Worm (Caenorhabditis elegans) whole organism, mixed stage, embryonic: ENCODE data around the gene irld-40.

Experiments
- blmp-1 ChIP-seq: fragments of 150-350 bp; optimal IDR thresholded peaks from 2 replicates; lab custom pipeline; 2014; ENCODE audit warnings: missing biosample characterization, missing genetic modification characterization
- lin-13 ChIP-seq: fragments of 150-350 bp; optimal IDR thresholded peaks from 2 replicates; lab custom pipeline; 2014; ENCODE audit warnings: missing biosample characterization, missing genetic modification characterization
- lin-32 ChIP-seq: fragments of 200-800 bp; sonication (Bioruptor generic); optimal IDR thresholded peaks from 2 replicates; lab custom pipeline; 2018; ENCODE audit warnings: mild to moderate bottlenecking, missing genetic modification characterization, missing compliant biosample characterization
- mab-5 ChIP-seq: fragments of 150-350 bp; optimal IDR thresholded peaks from 2 replicates; lab custom pipeline; 2014; ENCODE audit warnings: missing biosample characterization, missing genetic modification characterization
- mep-1 ChIP-seq: fragments of 150-350 bp; optimal IDR thresholded peaks from 2 replicates; lab custom pipeline; 2017; ENCODE audit warnings: missing biosample characterization, missing genetic modification reagents, missing genetic modification characterization, inconsistent platforms
- mls-2 ChIP-seq: sonication (generic microtip); optimal IDR thresholded peaks from 2 replicates; lab custom pipeline; 2016; ENCODE audit warnings: mild to moderate bottlenecking, missing genetic modification characterization, moderate library complexity, missing compliant biosample characterization
- nhr-12 ChIP-seq: fragments of 150-350 bp; optimal IDR thresholded peaks from 2 replicates; lab custom pipeline; 2014; ENCODE audit warnings: missing biosample characterization, missing genetic modification characterization
- nhr-237 ChIP-seq: fragments of 150-350 bp; optimal IDR thresholded peaks from 2 replicates; lab custom pipeline; 2014; ENCODE audit warnings: missing biosample characterization, missing genetic modification characterization
- nhr-28 ChIP-seq: fragments of 150-350 bp; optimal IDR thresholded peaks from 2 replicates; lab custom pipeline; 2014; ENCODE audit warnings: missing biosample characterization, missing genetic modification characterization
- unc-39 ChIP-seq: fragments of 150-350 bp; optimal IDR thresholded peaks from 2 replicates; lab custom pipeline; 2014; ENCODE audit warnings: missing biosample characterization, missing genetic modification characterization
- ztf-11 ChIP-seq: fragments of 150-350 bp; optimal IDR thresholded peaks from 2 replicates; lab custom pipeline; 2014; ENCODE audit warnings: missing biosample characterization, missing genetic modification characterization

DNA sequence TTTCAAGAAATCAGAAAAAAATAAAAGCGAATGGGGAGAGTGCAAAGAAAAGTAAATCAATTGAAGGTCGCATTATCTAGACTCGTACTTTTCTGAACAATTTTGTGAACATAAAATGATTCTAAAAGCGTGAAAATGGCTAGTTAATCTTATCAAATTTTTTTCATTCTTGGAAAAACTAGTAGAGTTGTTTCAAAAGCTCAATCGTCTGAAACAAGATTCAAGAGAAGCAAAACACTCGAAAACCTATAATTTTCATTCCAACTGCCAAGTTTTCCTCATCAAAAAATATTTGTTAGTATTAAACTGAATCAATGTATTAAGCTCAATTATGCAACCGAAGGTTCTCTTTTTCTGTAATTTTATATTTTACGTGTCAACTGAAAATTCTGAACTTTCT is 14.4 kb upstream of the irld-40 start, which contains the start of gene irld-45:
- TF ChIP-seq blmp-1 (tag; lab: Kevin White, UChicago): no peak
- no peak for TF ChIP-seq unc-39 (tag; lab: Kevin White, UChicago)
- no peak for TF ChIP-seq mep-1
- no peak for TF ChIP-seq lin-32
- no peak for TF ChIP-seq nhr-12 (tag; lab: Kevin White, UChicago)
- no peak for TF ChIP-seq nhr-28
- no peak for TF ChIP-seq nhr-237 (tag; lab: Kevin White, UChicago)
- no peak for TF ChIP-seq lin-13 (tag; lab: Kevin White, UChicago)
- TF ChIP-seq mab-5: no peak
- TF ChIP-seq ztf-11 (tag; lab: Kevin White, UChicago): no peak
- no peak for TF ChIP-seq mls-2
